Worm (Caenorhabditis elegans): ENCODE measurements around the gene C37C3.11.
A peak's percentile ranks its signal among the peaks of the same experiment; 100 is the strongest.

C37C3.11 gene

ce11 chrV:7854603-7855002 lies 10.0 kb downstream of the C37C3.11 start, which contains the start of the genes C37C3.9 and C37C3.18 (continued):
- TF ChIP-seq ztf-25 (GFP tag; IDR thresholded peaks at IDR 0.05) (no peak), ceh-79 (tag; optimal IDR thresholded peaks at IDR 0.05) (no peak), hlh-26 (GFP tag; conservative IDR thresholded peaks at IDR 0.05) (no peak), zim-3 (tag; optimal IDR thresholded peaks at IDR 0.05) (no peak), ceh-27 (GFP tag; optimal IDR thresholded peaks at IDR 0.05) (peak; percentile 75), ets-4 (GFP tag; optimal IDR thresholded peaks at IDR 0.05) (peak; percentile 21), unc-62 (GFP tag; optimal IDR thresholded peaks at IDR 0.05) (no peak), snpc-1.1 (tag; optimal IDR thresholded peaks at IDR 0.05; ENCODE audit: insufficient read depth) (no peak), rcor-1 (GFP tag; IDR thresholded peaks at IDR 0.05) (no peak), F39B2.1 (GFP tag; IDR thresholded peaks at IDR 0.05) (no peak), nfya-2 (GFP tag; IDR thresholded peaks at IDR 0.05) (no peak), nhr-179 (tag; optimal IDR thresholded peaks at IDR 0.05) (no peak), madf-8 (GFP tag; conservative IDR thresholded peaks at IDR 0.05) (no peak), dpff-1 (tag; optimal IDR thresholded peaks at IDR 0.05) (no peak), ztf-26 (tag; optimal IDR thresholded peaks at IDR 0.05) (no peak), egrh-3 (GFP tag; IDR thresholded peaks at IDR 0.05) (0 out of 2 replicates have a peak, but pooled peaks have one; percentile 27), aptf-3 (GFP tag; IDR thresholded peaks at IDR 0.05) (no peak), lin-26 (GFP tag; IDR thresholded peaks at IDR 0.05) (no peak), cebp-1 (GFP tag; IDR thresholded peaks at IDR 0.05) (peak; percentile 90), cebp-1 (tag; optimal IDR thresholded peaks at IDR 0.05) (peak; percentile 97), mes-4 (tag; optimal IDR thresholded peaks at IDR 0.05) (no peak), F33H1.4 (GFP tag; IDR thresholded peaks at IDR 0.05) (no peak), sptf-2 (GFP tag; optimal IDR thresholded peaks at IDR 0.05) (no peak), ekl-4 (GFP tag; IDR thresholded peaks at IDR 0.05) (peak; percentile 74; the same call in 1 of the 2 replicates), B0035.1 (tag; optimal IDR thresholded peaks at IDR 0.05) (no peak), F37B4.10 (GFP tag; IDR thresholded peaks at IDR 0.05) (no peak), attf-3 (GFP tag; conservative IDR thresholded peaks at IDR 0.05) (no peak), attf-5 (GFP tag; optimal IDR thresholded peaks at IDR 0.05) (peak; percentile 65), ceh-58 (GFP tag; IDR thresholded peaks at IDR 0.05) (no peak), T07F8.4 (tag; optimal IDR thresholded peaks at IDR 0.05) (no peak), F57A8.1 (GFP tag; optimal IDR thresholded peaks at IDR 0.05) (no peak), nfya-1 (tag; optimal IDR thresholded peaks at IDR 0.05; ENCODE audit: borderline replicate concordance, insufficient read depth) (no peak), atf-7 (tag; optimal IDR thresholded peaks at IDR 0.05) (peak; percentile 91), mel-28 (tag; optimal IDR thresholded peaks at IDR 0.05; ENCODE audit: borderline replicate concordance) (peak; percentile 27), F55B11.4 (tag; optimal IDR thresholded peaks at IDR 0.05; ENCODE audit: borderline replicate concordance, insufficient read depth) (no peak), Y67H2A.10 (GFP tag; conservative IDR thresholded peaks at IDR 0.05) (no peak), lag-1 (GFP tag; IDR thresholded peaks at IDR 0.05) (no peak), nhr-80 (tag; optimal IDR thresholded peaks at IDR 0.05) (peak; percentile 71), nhr-120 (GFP tag; IDR thresholded peaks at IDR 0.05) (no peak), lin-40 (tag; optimal IDR thresholded peaks at IDR 0.05) (peak; percentile 48), gei-17 (GFP tag; optimal IDR thresholded peaks at IDR 0.05) (no peak), mxl-1 (tag; optimal IDR thresholded peaks at IDR 0.05) (no peak), let-607 (tag; optimal IDR thresholded peaks at IDR 0.05) (peak; percentile 73 to 90), snpc-3.4 (tag; optimal IDR thresholded peaks at IDR 0.05) (no peak), F22D6.2 (tag; optimal IDR thresholded peaks at IDR 0.05) (no peak), snpc-1.3 (tag; optimal IDR thresholded peaks at IDR 0.05; ENCODE audit: insufficient read depth) (no peak), nhr-27 (tag; optimal IDR thresholded peaks at IDR 0.05) (no peak), him-1 (tag; optimal IDR thresholded peaks at IDR 0.05) (no peak), let-526 (GFP tag; IDR thresholded peaks at IDR 0.05) (peak; percentile 50; the same call in 1 of the 2 replicates)

Data from whole organism, young adult.